Worm (Caenorhabditis elegans) whole organism, L4/young adult: ENCODE measurements around the gene cyn-8.

Experiments used
- W03F9.2 ChIP-seq: fragments of 150-350 bp; optimal IDR thresholded peaks from 2 replicates; lab custom pipeline; 2014; ENCODE audit warnings: missing biosample characterization, missing genetic modification characterization
- him-1 ChIP-seq: sonication (generic microtip); optimal IDR thresholded peaks from 2 replicates; lab custom pipeline; 2016; ENCODE audit warnings: missing genotype, missing genetic modification reagents, missing genetic modification characterization, missing compliant biosample characterization

- TF ChIP-seq W03F9.2 (tag; lab: Kevin White, UChicago) = no peak
- no peak for TF ChIP-seq him-1 (tag; lab: Kevin White, UChicago)
These were observed 20.6 kb downstream of the cyn-8 start for ce11 chrX:8931647-8932046.
